Fruit fly (Drosophila melanogaster): ENCODE measurements around the gene Dpck.

Dpck gene

DNA sequence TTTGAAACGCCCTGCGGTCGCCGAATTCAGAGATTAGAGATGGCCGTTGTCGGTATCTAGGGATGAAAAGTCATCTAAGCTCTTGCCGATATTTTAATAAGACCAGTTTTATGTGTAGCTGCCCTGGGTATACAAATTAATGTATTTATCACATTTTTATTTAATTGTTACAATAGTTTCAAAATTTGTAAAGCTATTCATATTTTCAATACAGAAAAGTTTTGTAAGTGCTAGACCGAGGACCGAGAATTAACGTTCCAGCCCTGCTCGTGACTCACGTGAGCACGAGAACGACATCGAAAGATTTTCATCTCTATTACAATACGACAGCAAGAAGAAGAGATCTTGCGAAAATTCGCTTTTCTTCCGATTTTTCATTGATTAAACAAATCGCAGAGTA is 14.9 kb upstream of the Dpck start, which contains the start of the genes CG1105 and CG1965 (continued):
- TF ChIP-seq rib (GFP tag; IDR thresholded peaks at IDR 0.05): peak; percentile 92
- TF ChIP-seq caup (GFP tag; optimal IDR thresholded peaks at IDR 0.05; ENCODE audit: severe bottlenecking): peak; percentile 87
- no peak for TF ChIP-seq HLHmδ (GFP tag; optimal IDR thresholded peaks at IDR 0.05)
- TF ChIP-seq CG17385 (GFP tag; optimal IDR thresholded peaks at IDR 0.05): peak; percentile 98
- peak; percentile 96 for TF ChIP-seq nmo (GFP tag; optimal IDR thresholded peaks at IDR 0.05)
- peak; percentile 23 for TF ChIP-seq Hand (GFP tag; optimal IDR thresholded peaks at IDR 0.05)
- TF ChIP-seq en (GFP tag; optimal IDR thresholded peaks at IDR 0.05): peak; percentile 83
- TF ChIP-seq pan (optimal IDR thresholded peaks at IDR 0.05): no peak
- peak in 1 of 2 experiments; percentile 93 for TF ChIP-seq pan (GFP tag; optimal IDR thresholded peaks at IDR 0.05 in 1 of 2, IDR thresholded peaks at IDR 0.05 in 1 of 2)
- peak; percentile 83 for TF ChIP-seq Taf1 (GFP tag; IDR thresholded peaks at IDR 0.05)
- peak; percentile 76 for TF ChIP-seq CG3163 (GFP tag; optimal IDR thresholded peaks at IDR 0.05)
- TF ChIP-seq hbn (GFP tag; IDR thresholded peaks at IDR 0.05; ENCODE audit: partially characterized antibody): peak; percentile 99
- TF ChIP-seq Deaf1 (tag; optimal IDR thresholded peaks at IDR 0.05): peak; percentile 75
- peak; percentile 81 for TF ChIP-seq luna (GFP tag; optimal IDR thresholded peaks at IDR 0.05)
- peak; percentile 92 for TF ChIP-seq lab (GFP tag; optimal IDR thresholded peaks at IDR 0.05)
- TF ChIP-seq CG8944 (GFP tag; optimal IDR thresholded peaks at IDR 0.05): peak; percentile 94
- peak; percentile 83 for TF ChIP-seq Myb (GFP tag; optimal IDR thresholded peaks at IDR 0.05)
- peak; percentile 86; the same call in 2 of the 3 replicates for TF ChIP-seq CG3726 (GFP tag; IDR thresholded peaks at IDR 0.05)
- TF ChIP-seq CG3995 (GFP tag; optimal IDR thresholded peaks at IDR 0.05): peak; percentile 66
- TF ChIP-seq CG11723 (GFP tag; optimal IDR thresholded peaks at IDR 0.05): peak; percentile 83
- TF ChIP-seq HmgD (GFP tag; optimal IDR thresholded peaks at IDR 0.05): peak; percentile 78
- no peak for TF ChIP-seq sqz (GFP tag; optimal IDR thresholded peaks at IDR 0.05)
- peak; percentile 47 for TF ChIP-seq CG4707 (GFP tag; optimal IDR thresholded peaks at IDR 0.05)
- peak; percentile 94; the same call in 3 of the 4 replicates for TF ChIP-seq Gug (GFP tag; IDR thresholded peaks at IDR 0.05)
- TF ChIP-seq CG8924 (tag; optimal IDR thresholded peaks at IDR 0.05): peak; percentile 91
- peak; percentile 87 for TF ChIP-seq Dek (tag; optimal IDR thresholded peaks at IDR 0.05)
- peak; percentile 72 for TF ChIP-seq nau (GFP tag; optimal IDR thresholded peaks at IDR 0.05)
- TF ChIP-seq Mrtf (GFP tag; IDR thresholded peaks at IDR 0.05): peak; percentile 89
- TF ChIP-seq gsb-n (tag; optimal IDR thresholded peaks at IDR 0.05): peak; percentile 79
- TF ChIP-seq BtbVII (GFP tag; optimal IDR thresholded peaks at IDR 0.05): peak; percentile 64
- peak; percentile 79 for TF ChIP-seq ewg (GFP tag; optimal IDR thresholded peaks at IDR 0.05)
- peak; percentile 94 for TF ChIP-seq CG9727 (GFP tag; optimal IDR thresholded peaks at IDR 0.05)
- peak; percentile 97 for TF ChIP-seq HLH54F (GFP tag; optimal IDR thresholded peaks at IDR 0.05)
- peak; percentile 93 for TF ChIP-seq CG14667 (GFP tag; IDR thresholded peaks at IDR 0.05)
- peak; percentile 96 to 97 for TF ChIP-seq dpn (GFP tag; optimal IDR thresholded peaks at IDR 0.05)
- TF ChIP-seq CG12219 (GFP tag; optimal IDR thresholded peaks at IDR 0.05): peak; percentile 70
- TF ChIP-seq CG7928 (GFP tag; optimal IDR thresholded peaks at IDR 0.05): peak; percentile 99
- peak; percentile 99 for TF ChIP-seq CG34224 (GFP tag; IDR thresholded peaks at IDR 0.05; ENCODE audit: partially characterized antibody)
- peak; percentile 83 for TF ChIP-seq CG30431 (GFP tag; optimal IDR thresholded peaks at IDR 0.05)
- peak; percentile 71 for TF ChIP-seq CG8359 (GFP tag; optimal IDR thresholded peaks at IDR 0.05; ENCODE audit: borderline replicate concordance)
- TF ChIP-seq bcd (GFP tag; optimal IDR thresholded peaks at IDR 0.05): peak; percentile 93
- peak; percentile 96 for TF ChIP-seq sisA (GFP tag; IDR thresholded peaks at IDR 0.05)
- TF ChIP-seq ssp (GFP tag; IDR thresholded peaks at IDR 0.05): peak; percentile 88
- peak; percentile 79 for TF ChIP-seq NC2α (GFP tag; optimal IDR thresholded peaks at IDR 0.05)
- peak; percentile 91 for TF ChIP-seq Fer3 (tag; optimal IDR thresholded peaks at IDR 0.05)
- peak; percentile 96 for TF ChIP-seq CG1602 (GFP tag; optimal IDR thresholded peaks at IDR 0.05)
- TF ChIP-seq Eip74EF (GFP tag; optimal IDR thresholded peaks at IDR 0.05): peak in 1 of 2 experiments; percentile 74
- peak in 1 of 2 experiments; percentile 91 for TF ChIP-seq bsh (GFP tag; optimal IDR thresholded peaks at IDR 0.05)
- TF ChIP-seq Bgb (GFP tag; IDR thresholded peaks at IDR 0.05; ENCODE audit: partially characterized antibody): peak; percentile 97

All from whole organism, embryonic.